Fruit fly (Drosophila melanogaster) whole organism, adult: ENCODE measurements around the gene CG42597.

Experiments used
- CG12768 ChIP-seq: fragments of 200-800 bp; sonication (Bioruptor generic); optimal IDR thresholded peaks from 2 replicates; lab custom pipeline; 2017; ENCODE audit warnings: missing biosample characterization, missing genetic modification characterization, mild to moderate bottlenecking, moderate library complexity, missing genetic modification reagents
- CG33017 ChIP-seq: fragments of 200-800 bp; sonication (Bioruptor generic); optimal IDR thresholded peaks from 2 replicates; lab custom pipeline; 2018; ENCODE audit warnings: missing biosample characterization, mild to moderate bottlenecking, missing genetic modification characterization, moderate library complexity
- CG5204 ChIP-seq: fragments of 200-800 bp; sonication (Bioruptor generic); optimal IDR thresholded peaks from 2 replicates; lab custom pipeline; 2016; ENCODE audit warnings: missing biosample characterization, missing genetic modification characterization
- CG7045 ChIP-seq: fragments of 200-800 bp; sonication (Bioruptor generic); optimal IDR thresholded peaks from 2 replicates; lab custom pipeline; 2017; ENCODE audit warnings: missing biosample characterization, mild to moderate bottlenecking, missing genetic modification characterization
- Hr96 ChIP-seq: fragments of 200-800 bp; sonication (Bioruptor generic); optimal IDR thresholded peaks from 2 replicates; lab custom pipeline; 2016; ENCODE audit warnings: missing biosample characterization, missing genetic modification characterization
- bab1 ChIP-seq: fragments of 200-800 bp; sonication (Bioruptor generic); optimal IDR thresholded peaks from 3 replicates; lab custom pipeline; 2019; ENCODE audit warnings: missing biosample characterization, mild to moderate bottlenecking, missing genetic modification characterization, moderate library complexity
- cic ChIP-seq: fragments of 200-800 bp; sonication (Bioruptor generic); optimal IDR thresholded peaks from 2 replicates; lab custom pipeline; 2017; ENCODE audit warnings: missing biosample characterization, mild to moderate bottlenecking, missing genetic modification characterization, moderate library complexity
- cnc ChIP-seq, 2 experiments: fragments of >200 bp; optimal IDR thresholded peaks; 2 replicates each; lab custom pipeline; 2017
- pad ChIP-seq: fragments of 200-800 bp; sonication (Bioruptor generic); optimal IDR thresholded peaks from 3 replicates; lab custom pipeline; 2017; ENCODE audit warnings: missing biosample characterization, missing genetic modification characterization, mild to moderate bottlenecking, moderate library complexity, missing genetic modification reagents
- toe ChIP-seq: fragments of 200-800 bp; sonication (Bioruptor generic); optimal IDR thresholded peaks from 2 replicates; lab custom pipeline; 2016; ENCODE audit warnings: missing biosample characterization, missing genetic modification characterization

dm6 chr2L:22014890-22015289, 50.3 kb downstream of the CG42597 start, which contains the start of gene CG31693:
- TF ChIP-seq cic (no peak), CG33017 (no peak), toe (GFP tag; lab: Kevin White, UChicago) (no peak), CG12768 (no peak), bab1 (GFP tag; lab: Kevin White, UChicago) (no peak), pad (GFP tag; lab: Kevin White, UChicago) (no peak), Hr96 (no peak), cnc (optimal IDR thresholded peaks at IDR 0.05; lab: Kevin White, UChicago) (no peak), CG7045 (GFP tag; lab: Kevin White, UChicago) (no peak), CG5204 (no peak)
